Fruit fly (Drosophila melanogaster) whole organism, embryonic: ENCODE results near the gene CG13032.
A peak's percentile ranks its signal among the peaks of the same experiment; 100 is the strongest.

Experiments
- Asciz ChIP-seq: fragments of 200-800 bp; sonication (Bioruptor generic); optimal IDR thresholded peaks from 2 replicates; lab custom pipeline; 2017; ENCODE audit warnings: missing biosample characterization, mild to moderate bottlenecking, missing genetic modification characterization, missing genetic modification reagents
- Blimp-1 ChIP-seq: fragments of 200-800 bp; sonication (Bioruptor generic); optimal IDR thresholded peaks from 3 replicates; lab custom pipeline; 2018; ENCODE audit warnings: missing biosample characterization, missing genetic modification characterization, mild to moderate bottlenecking, moderate library complexity, missing genetic modification reagents
- CG1233 ChIP-seq: fragments of 200-800 bp; sonication (Bioruptor generic); optimal IDR thresholded peaks from 4 replicates; lab custom pipeline; 2018; ENCODE audit warnings: missing biosample characterization, mild to moderate bottlenecking, missing genetic modification characterization
- CG12391 ChIP-seq: fragments of 200-800 bp; sonication (Bioruptor generic); optimal IDR thresholded peaks from 3 replicates; lab custom pipeline; 2018; ENCODE audit warnings: missing biosample characterization, mild to moderate bottlenecking, missing genetic modification characterization, moderate library complexity
- CG12769 ChIP-seq: fragments of 200-800 bp; sonication (Bioruptor generic); optimal IDR thresholded peaks from 2 replicates; lab custom pipeline; 2019; ENCODE audit warnings: missing biosample characterization, mild to moderate bottlenecking, missing genetic modification characterization, moderate library complexity
- CG13287 ChIP-seq: fragments of 200-800 bp; sonication (Bioruptor generic); IDR thresholded peaks from 2 replicates; pipeline ENCODE4 v1.3.6; 2022; ENCODE audit warnings: missing biosample characterization, missing genetic modification characterization; ENCODE audit not compliant: partially characterized antibody
- CG14710 ChIP-seq: fragments of 200-800 bp; sonication (Bioruptor generic); optimal IDR thresholded peaks from 3 replicates; lab custom pipeline; 2019; ENCODE audit warnings: missing biosample characterization, mild to moderate bottlenecking, missing genetic modification characterization, moderate library complexity
- CG14860 ChIP-seq: fragments of 200-800 bp; sonication (Bioruptor generic); IDR thresholded peaks from 3 replicates; pipeline ENCODE4 v1.3.6; 2022; ENCODE audit warnings: missing biosample characterization, missing genetic modification characterization; ENCODE audit not compliant: partially characterized antibody
- CG16815 ChIP-seq: fragments of 200-800 bp; sonication (Bioruptor generic); optimal IDR thresholded peaks from 3 replicates; lab custom pipeline; 2017; ENCODE audit warnings: missing biosample characterization, mild to moderate bottlenecking, missing genetic modification characterization
- CG30020 ChIP-seq: fragments of 200-800 bp; optimal IDR thresholded peaks from 2 replicates; lab custom pipeline; 2019; ENCODE audit warnings: missing biosample characterization, mild to moderate bottlenecking, missing genetic modification characterization, moderate library complexity
- CG32532 ChIP-seq: fragments of 200-800 bp; sonication (Bioruptor generic); IDR thresholded peaks from 2 replicates; pipeline ENCODE4 v1.3.6; 2022; ENCODE audit warnings: missing biosample characterization, missing genetic modification characterization
- CG3281 ChIP-seq: fragments of 200-800 bp; sonication (Bioruptor generic); optimal IDR thresholded peaks from 3 replicates; lab custom pipeline; 2017; ENCODE audit warnings: missing biosample characterization, mild to moderate bottlenecking, missing genetic modification characterization
- CG3995 ChIP-seq: fragments of 200-800 bp; sonication (Bioruptor generic); optimal IDR thresholded peaks from 3 replicates; lab custom pipeline; 2016; ENCODE audit warnings: missing biosample characterization, missing genetic modification characterization
- CG5245 ChIP-seq: fragments of 200-800 bp; sonication (Bioruptor generic); optimal IDR thresholded peaks from 3 replicates; lab custom pipeline; 2016; ENCODE audit warnings: missing biosample characterization, missing genetic modification characterization
- CG6765 ChIP-seq: fragments of 200-800 bp; sonication (Bioruptor generic); optimal IDR thresholded peaks from 3 replicates; lab custom pipeline; 2017; ENCODE audit warnings: missing biosample characterization, mild to moderate bottlenecking, missing genetic modification characterization
- CG6791 ChIP-seq: fragments of 200-800 bp; sonication (Bioruptor generic); IDR thresholded peaks from 3 replicates; pipeline ENCODE4 v1.3.6; 2022; ENCODE audit warnings: missing biosample characterization, missing genetic modification characterization; ENCODE audit not compliant: partially characterized antibody
- D19A ChIP-seq: fragments of 200-800 bp; optimal IDR thresholded peaks from 3 replicates; lab custom pipeline; 2019; ENCODE audit warnings: missing biosample characterization, mild to moderate bottlenecking, missing genetic modification characterization, moderate library complexity
- E2f2 ChIP-seq: fragments of 200-800 bp; sonication (Bioruptor generic); IDR thresholded peaks from 2 replicates; pipeline ENCODE4 v1.3.6; 2022; ENCODE audit warnings: missing biosample characterization, missing genetic modification characterization
- Gug ChIP-seq: fragments of 200-800 bp; sonication (Bioruptor generic); IDR thresholded peaks from 4 replicates; pipeline ENCODE4 v1.3.6; 2022; ENCODE audit warnings: missing biosample characterization, missing genetic modification characterization
- Hey ChIP-seq: fragments of 200-800 bp; sonication (Bioruptor generic); optimal IDR thresholded peaks from 3 replicates; lab custom pipeline; 2018; ENCODE audit warnings: missing biosample characterization, mild to moderate bottlenecking, missing genetic modification characterization
- HmgD ChIP-seq: fragments of 200-800 bp; sonication (Bioruptor generic); optimal IDR thresholded peaks from 3 replicates; lab custom pipeline; 2016; ENCODE audit warnings: missing biosample characterization, missing genetic modification characterization
- Sox102F ChIP-seq: fragments of 200-800 bp; sonication (Bioruptor generic); optimal IDR thresholded peaks from 2 replicates; lab custom pipeline; 2018; ENCODE audit warnings: missing biosample characterization, mild to moderate bottlenecking, missing genetic modification characterization, moderate library complexity
- Spps ChIP-seq: fragments of 200-800 bp; sonication (Bioruptor generic); optimal IDR thresholded peaks from 2 replicates; lab custom pipeline; 2018; ENCODE audit warnings: missing biosample characterization, mild to moderate bottlenecking, missing genetic modification characterization
- Taf1 ChIP-seq: fragments of 200-800 bp; sonication (Bioruptor generic); IDR thresholded peaks from 2 replicates; pipeline ENCODE4 v1.3.6; 2022; ENCODE audit warnings: missing biosample characterization, missing genetic modification characterization
- Xrp1 ChIP-seq: fragments of 200-800 bp; sonication (Bioruptor generic); IDR thresholded peaks from 2 replicates; pipeline ENCODE4 v1.3.6; 2022; ENCODE audit warnings: missing biosample characterization, missing genetic modification characterization
- ase ChIP-seq: fragments of 200-800 bp; sonication (Bioruptor generic); IDR thresholded peaks from 3 replicates; pipeline ENCODE4 v1.3.6; 2022; ENCODE audit warnings: missing biosample characterization, missing genetic modification characterization
- caup ChIP-seq: fragments of 200-800 bp; sonication (Bioruptor generic); optimal IDR thresholded peaks from 3 replicates; lab custom pipeline; 2017; ENCODE audit warnings: missing biosample characterization, mild to moderate bottlenecking, missing genetic modification characterization, moderate library complexity; ENCODE audit not compliant: severe bottlenecking
- chn ChIP-seq: fragments of 200-800 bp; sonication (Bioruptor generic); optimal IDR thresholded peaks from 2 replicates; lab custom pipeline; 2016; ENCODE audit warnings: missing biosample characterization, missing genetic modification characterization
- crp ChIP-seq, 2 experiments: fragments of 200-800 bp; sonication (Bioruptor generic); optimal IDR thresholded peaks; 2 replicates in 1 of 2; 3 replicates in 1 of 2; lab custom pipeline; 2017; ENCODE audit warnings: missing biosample characterization in 2 of 2, missing genetic modification characterization in 2 of 2, mild to moderate bottlenecking in 1 of 2, moderate library complexity in 1 of 2
- dati ChIP-seq: fragments of 200-800 bp; sonication (Bioruptor generic); IDR thresholded peaks from 2 replicates; pipeline ENCODE4 v1.3.6; 2022; ENCODE audit warnings: missing biosample characterization, missing genetic modification characterization
- emc ChIP-seq: fragments of 200-800 bp; sonication (Bioruptor generic); optimal IDR thresholded peaks from 2 replicates; lab custom pipeline; 2016; ENCODE audit warnings: missing biosample characterization, missing genetic modification characterization
- ems ChIP-seq: fragments of 200-800 bp; sonication (Bioruptor generic); optimal IDR thresholded peaks from 3 replicates; lab custom pipeline; 2016; ENCODE audit warnings: missing biosample characterization, missing genetic modification characterization
- ftz-f1 ChIP-seq: fragments of 200-800 bp; sonication (Bioruptor generic); optimal IDR thresholded peaks from 2 replicates; lab custom pipeline; 2016; ENCODE audit warnings: missing biosample characterization, missing genetic modification characterization
- gfzf ChIP-seq: fragments of 200-800 bp; sonication (Bioruptor generic); optimal IDR thresholded peaks from 2 replicates; lab custom pipeline; 2016; ENCODE audit warnings: missing biosample characterization, mild to moderate bottlenecking, missing genetic modification characterization, moderate library complexity
- h ChIP-seq: fragments of >200 bp; optimal IDR thresholded peaks from 2 replicates; lab custom pipeline; 2017
- hth ChIP-seq: fragments of >200 bp; optimal IDR thresholded peaks from 2 replicates; lab custom pipeline; 2017; ENCODE audit warnings: inconsistent platforms
- insv ChIP-seq, 2 experiments: fragments of 200-800 bp; sonication (Bioruptor generic); optimal IDR thresholded peaks; 3 replicates each; lab custom pipeline; 2016 to 2018; ENCODE audit warnings: missing biosample characterization in 2 of 2, missing genetic modification characterization in 2 of 2
- ken ChIP-seq: fragments of 200-800 bp; sonication (Bioruptor generic); IDR thresholded peaks from 3 replicates; pipeline ENCODE4 v1.3.6; 2022; ENCODE audit warnings: missing biosample characterization, missing genetic modification characterization
- knrl ChIP-seq: fragments of 200-800 bp; sonication (Bioruptor generic); IDR thresholded peaks from 3 replicates; pipeline ENCODE4 v1.3.6; 2022; ENCODE audit warnings: missing biosample characterization, missing genetic modification characterization; ENCODE audit not compliant: partially characterized antibody
- lbe ChIP-seq: fragments of 200-800 bp; sonication (Bioruptor generic); optimal IDR thresholded peaks from 2 replicates; lab custom pipeline; 2016; ENCODE audit warnings: missing biosample characterization, mild to moderate bottlenecking, missing genetic modification characterization
- mirr ChIP-seq: fragments of 200-800 bp; sonication (Bioruptor generic); optimal IDR thresholded peaks from 3 replicates; lab custom pipeline; 2018; ENCODE audit warnings: missing biosample characterization, mild to moderate bottlenecking, missing genetic modification characterization
- nmo ChIP-seq: fragments of 200-800 bp; sonication (Bioruptor generic); optimal IDR thresholded peaks from 2 replicates; lab custom pipeline; 2018; ENCODE audit warnings: missing biosample characterization, mild to moderate bottlenecking, missing genetic modification characterization, moderate library complexity
- phol ChIP-seq: fragments of 200-800 bp; sonication (Bioruptor generic); optimal IDR thresholded peaks from 3 replicates; lab custom pipeline; 2018; ENCODE audit warnings: missing biosample characterization, mild to moderate bottlenecking, missing genetic modification characterization, moderate library complexity
- ranshi ChIP-seq: fragments of 200-800 bp; sonication (Bioruptor generic); IDR thresholded peaks from 2 replicates; pipeline ENCODE4 v1.3.6; 2022; ENCODE audit warnings: missing biosample characterization, missing genetic modification characterization
- ssp ChIP-seq: fragments of 200-800 bp; sonication (Bioruptor generic); IDR thresholded peaks from 2 replicates; pipeline ENCODE4 v1.3.6; 2022; ENCODE audit warnings: missing biosample characterization, missing genetic modification characterization
- tap ChIP-seq: fragments of 200-800 bp; optimal IDR thresholded peaks from 3 replicates; lab custom pipeline; 2019; ENCODE audit warnings: missing biosample characterization, mild to moderate bottlenecking, missing genetic modification characterization, moderate library complexity
- tgo ChIP-seq: fragments of 200-800 bp; sonication (Bioruptor generic); IDR thresholded peaks from 3 replicates; pipeline ENCODE4 v1.3.6; 2022; ENCODE audit warnings: missing biosample characterization, missing genetic modification characterization
- toy ChIP-seq: fragments of 200-800 bp; sonication (Bioruptor generic); IDR thresholded peaks from 2 replicates; pipeline ENCODE4 v1.3.6; 2022; ENCODE audit warnings: missing biosample characterization, missing genetic modification characterization
- tup ChIP-seq: fragments of 200-800 bp; sonication (Bioruptor generic); optimal IDR thresholded peaks from 2 replicates; lab custom pipeline; 2016; ENCODE audit warnings: missing biosample characterization, mild to moderate bottlenecking, missing genetic modification characterization, moderate library complexity
- unpg ChIP-seq: fragments of 200-800 bp; sonication (Bioruptor generic); optimal IDR thresholded peaks from 3 replicates; lab custom pipeline; 2018; ENCODE audit warnings: missing biosample characterization, mild to moderate bottlenecking, missing genetic modification characterization, moderate library complexity
- usp ChIP-seq: fragments of >200 bp; optimal IDR thresholded peaks from 2 replicates; lab custom pipeline; 2017; ENCODE audit warnings: missing biosample characterization, missing genetic modification characterization

CG13032 gene

dm6 chr3L:16673367-16674014 lies at the start of gene CG13032, which contains the start of gene zetaCOP (continued):
- TF ChIP-seq CG5245 (no peak), CG3281 (GFP tag; lab: Kevin White, UChicago) (no peak), CG13287 (GFP tag; lab: Robert Waterston, UW) (0 out of 2 replicates have a peak, but pooled peaks have one; percentile 19), phol (peak; percentile 2), Sox102F (no peak), mirr (no peak), Xrp1 (no peak), dati (GFP tag; lab: Robert Waterston, UW) (no peak), Taf1 (GFP tag; lab: Robert Waterston, UW) (no peak), Blimp-1 (GFP tag; lab: Kevin White, UChicago) (no peak), tap (no peak), insv (GFP tag; optimal IDR thresholded peaks at IDR 0.05; lab: Kevin White, UChicago) (peak in 1 of 2 experiments; percentile 42), Spps (tag; lab: Kevin White, UChicago) (no peak), usp (GFP tag; lab: Kevin White, UChicago) (no peak), HmgD (no peak), CG12769 (tag; lab: Kevin White, UChicago) (no peak), ranshi (GFP tag; lab: Robert Waterston, UW) (no peak), CG16815 (GFP tag; lab: Kevin White, UChicago) (no peak), gfzf (GFP tag; lab: Kevin White, UChicago) (peak; percentile 77), tup (no peak), CG1233 (GFP tag; lab: Kevin White, UChicago) (no peak), lbe (peak; percentile 20), CG14860 (GFP tag; lab: Robert Waterston, UW) (no peak), emc (GFP tag; lab: Kevin White, UChicago) (no peak), CG30020 (peak; percentile 21), hth (no peak), CG12391 (tag; lab: Kevin White, UChicago) (peak; percentile 16), h (lab: Kevin White, UChicago) (no peak), ase (GFP tag; lab: Robert Waterston, UW) (no peak), ssp (GFP tag; lab: Robert Waterston, UW) (no peak), toy (no peak), ftz-f1 (GFP tag; lab: Kevin White, UChicago) (no peak), caup (no peak), Gug (GFP tag; lab: Robert Waterston, UW) (no peak), ems (no peak), crp (GFP tag; optimal IDR thresholded peaks at IDR 0.05; lab: Kevin White, UChicago) (no peak), D19A (tag; lab: Kevin White, UChicago) (peak; percentile 1), nmo (peak; percentile 18), ken (no peak), CG3995 (peak; percentile 34), E2f2 (GFP tag; lab: Robert Waterston, UW) (peak; percentile 66), CG6765 (GFP tag; lab: Kevin White, UChicago) (no peak), tgo (GFP tag; lab: Robert Waterston, UW) (no peak), CG32532 (GFP tag; lab: Robert Waterston, UW) (no peak), CG6791 (GFP tag; lab: Robert Waterston, UW) (no peak), knrl (no peak), CG14710 (peak; percentile 45), Hey (tag; lab: Kevin White, UChicago) (no peak), chn (GFP tag; lab: Kevin White, UChicago) (no peak), unpg (GFP tag; lab: Kevin White, UChicago) (no peak), Asciz (GFP tag; lab: Kevin White, UChicago) (no peak)
